Worm (Caenorhabditis elegans): Measurements from ENCODE around the gene bus-8A.

Gene bus-8A

ce11 chrX:5457184-5457583 is 35.5 kb upstream of the bus-8A start:
- TF ChIP-seq K11D2.4 (GFP tag; IDR thresholded peaks at IDR 0.05): no peak
- TF ChIP-seq madf-10 (tag; optimal IDR thresholded peaks at IDR 0.05): no peak
- no peak for TF ChIP-seq F23B12.7 (tag; optimal IDR thresholded peaks at IDR 0.05; ENCODE audit: insufficient read depth)

- TF ChIP-seq lir-1 (GFP tag; conservative IDR thresholded peaks at IDR 0.05) (no peak), bed-2 (GFP tag; IDR thresholded peaks at IDR 0.05) (no peak), B0035.1 (tag; optimal IDR thresholded peaks at IDR 0.05) (no peak), bed-1 (GFP tag; IDR thresholded peaks at IDR 0.05) (no peak), lag-1 (GFP tag; IDR thresholded peaks at IDR 0.05) (no peak), nfya-1 (tag; optimal IDR thresholded peaks at IDR 0.05; ENCODE audit: borderline replicate concordance, insufficient read depth) (no peak), Y95B8A.8 (GFP tag; IDR thresholded peaks at IDR 0.05) (no peak), ccch-3 (GFP tag; optimal IDR thresholded peaks at IDR 0.05) (no peak), ceh-91 (GFP tag; IDR thresholded peaks at IDR 0.05) (no peak), unc-62 (GFP tag; optimal IDR thresholded peaks at IDR 0.05) (no peak)
Measured at ce11 chrX:5458043-5458442, 34.7 kb upstream of the bus-8A start.

ce11 chrX:5458750-5459149 is 34.0 kb upstream of the bus-8A start:
- TF ChIP-seq nhr-80 (tag; optimal IDR thresholded peaks at IDR 0.05): peak; percentile 37
- TF ChIP-seq nhr-27 (tag; optimal IDR thresholded peaks at IDR 0.05): no peak

ce11 chrX:5460930-5461329 is 31.8 kb upstream of the bus-8A start, which contains the start of gene ddr-1:
Gene ddr-1 (plus strand): TSS chrX:5461230.
- no peak for TF ChIP-seq cebp-2 (GFP tag; IDR thresholded peaks at IDR 0.05)
- TF ChIP-seq ceh-27 (GFP tag; optimal IDR thresholded peaks at IDR 0.05): no peak
- TF ChIP-seq lsl-1 (GFP tag; optimal IDR thresholded peaks at IDR 0.05): no peak
- TF ChIP-seq aptf-2 (GFP tag; conservative IDR thresholded peaks at IDR 0.05): no peak
- no peak for TF ChIP-seq nhr-120 (GFP tag; IDR thresholded peaks at IDR 0.05)
- TF ChIP-seq chd-7 (tag; optimal IDR thresholded peaks at IDR 0.05): no peak

ce11 chrX:5465631-5466030 is 27.1 kb upstream of the bus-8A start:
- no peak for TF ChIP-seq madf-10 (tag; optimal IDR thresholded peaks at IDR 0.05)
- TF ChIP-seq nhr-80 (tag; optimal IDR thresholded peaks at IDR 0.05): peak; percentile 42

- TF ChIP-seq ceh-27 (GFP tag; optimal IDR thresholded peaks at IDR 0.05): no peak
- 0 out of 2 replicates have a peak, but pooled peaks have one; percentile 28 for TF ChIP-seq F39B2.1 (GFP tag; IDR thresholded peaks at IDR 0.05)
Measured at ce11 chrX:5466149-5466548, 26.6 kb upstream of the bus-8A start.

ce11 chrX:5467308-5467707 is 25.4 kb upstream of the bus-8A start:
- peak; percentile 40 for TF ChIP-seq ztf-26 (tag; optimal IDR thresholded peaks at IDR 0.05)
- TF ChIP-seq let-607 (tag; optimal IDR thresholded peaks at IDR 0.05): peak; percentile 47 to 91
- TF ChIP-seq nhr-80 (tag; optimal IDR thresholded peaks at IDR 0.05): peak; percentile 76
- TF ChIP-seq lin-40 (tag; optimal IDR thresholded peaks at IDR 0.05): peak; percentile 52
- TF ChIP-seq madf-10 (tag; optimal IDR thresholded peaks at IDR 0.05): peak; percentile 3
- TF ChIP-seq tbp1 (GFP tag; optimal IDR thresholded peaks at IDR 0.05): peak; percentile 9
- peak; percentile 18; the same call in 1 of the 2 replicates for TF ChIP-seq mcd-1 (GFP tag; IDR thresholded peaks at IDR 0.05)
- no peak for TF ChIP-seq mel-28 (tag; optimal IDR thresholded peaks at IDR 0.05; ENCODE audit: borderline replicate concordance)
- TF ChIP-seq hlh-26 (GFP tag; conservative IDR thresholded peaks at IDR 0.05): no peak

All from whole organism, young adult.